Fruit fly (Drosophila melanogaster) whole organism, wandering third instar larva: ENCODE results near the gene CG8003.

Source experiments
- Abd-B ChIP-seq: fragments of >200 bp; optimal IDR thresholded peaks from 2 replicates; lab custom pipeline; 2017; ENCODE audit warnings: missing biosample characterization, missing genetic modification characterization
- CG32264 ChIP-seq: fragments of 200-800 bp; sonication (Bioruptor generic); optimal IDR thresholded peaks from 2 replicates; lab custom pipeline; 2016; ENCODE audit warnings: missing biosample characterization, missing genetic modification characterization
- CG9705 ChIP-seq: fragments of 200-800 bp; sonication (Bioruptor generic); optimal IDR thresholded peaks from 2 replicates; lab custom pipeline; 2018; ENCODE audit warnings: missing biosample characterization, mild to moderate bottlenecking, missing genetic modification characterization
- CrebA ChIP-seq: fragments of 200-800 bp; sonication (Bioruptor generic); optimal IDR thresholded peaks from 2 replicates; lab custom pipeline; 2016; ENCODE audit warnings: missing biosample characterization, mild to moderate bottlenecking, missing genetic modification characterization, borderline replicate concordance
- Dfd ChIP-seq: fragments of >200 bp; optimal IDR thresholded peaks from 2 replicates; lab custom pipeline; 2017; ENCODE audit warnings: missing biosample characterization, missing genetic modification characterization
- Dif ChIP-seq: fragments of 200-275, 200-300 bp; sonication (Bioruptor generic); optimal IDR thresholded peaks from 2 replicates; lab custom pipeline; 2018; ENCODE audit warnings: missing biosample characterization, missing genetic modification characterization; ENCODE audit not compliant: partially characterized antibody
- GATAd ChIP-seq: sonication (Bioruptor generic); optimal IDR thresholded peaks from 2 replicates; lab custom pipeline; 2016; ENCODE audit warnings: missing biosample characterization, missing genetic modification characterization
- HLH106 ChIP-seq: fragments of 200-800 bp; optimal IDR thresholded peaks from 3 replicates; lab custom pipeline; 2019; ENCODE audit warnings: missing biosample characterization, mild to moderate bottlenecking, missing genetic modification characterization, moderate library complexity
- Hnf4 ChIP-seq: fragments of 200-800 bp; sonication (Bioruptor generic); optimal IDR thresholded peaks from 2 replicates; lab custom pipeline; 2016; ENCODE audit warnings: missing biosample characterization, mild to moderate bottlenecking, missing genetic modification characterization
- Hr78 ChIP-seq: fragments of >200 bp; optimal IDR thresholded peaks from 2 replicates; lab custom pipeline; 2017; ENCODE audit warnings: missing biosample characterization, missing genetic modification characterization
- Hr83 ChIP-seq: fragments of 200-300 bp; sonication (Bioruptor generic); optimal IDR thresholded peaks from 2 replicates; lab custom pipeline; 2016; ENCODE audit warnings: missing biosample characterization, mild to moderate bottlenecking, missing genetic modification characterization, moderate library complexity; ENCODE audit not compliant: poor library complexity, severe bottlenecking
- Jra ChIP-seq: sonication (Bioruptor generic); optimal IDR thresholded peaks from 2 replicates; lab custom pipeline; 2016; ENCODE audit warnings: missing biosample characterization, missing genetic modification characterization
- Mio ChIP-seq: sonication (Bioruptor generic); optimal IDR thresholded peaks from 2 replicates; lab custom pipeline; 2016; ENCODE audit warnings: missing biosample characterization, missing genetic modification characterization
- Myc ChIP-seq: fragments of >200 bp; optimal IDR thresholded peaks from 2 replicates; lab custom pipeline; 2017
- N ChIP-seq: fragments of >200 bp; optimal IDR thresholded peaks from 2 replicates; lab custom pipeline; 2018; ENCODE audit warnings: missing biosample characterization, missing external identifiers, missing genetic modification characterization
- OdsH ChIP-seq: fragments of 200-800 bp; sonication (Bioruptor generic); optimal IDR thresholded peaks from 2 replicates; lab custom pipeline; 2016; ENCODE audit warnings: missing biosample characterization, mild to moderate bottlenecking, missing genetic modification characterization
- Rel ChIP-seq, 2 experiments: fragments of 200-800 bp; sonication (Bioruptor generic) in 1 of 2; optimal IDR thresholded peaks; 2 replicates in 1 of 2; 3 replicates in 1 of 2; lab custom pipeline; 2016 to 2019; ENCODE audit warnings: mild to moderate bottlenecking in 2 of 2, missing biosample characterization in 2 of 2, missing genetic modification characterization in 2 of 2, moderate library complexity in 1 of 2
- Sp1 ChIP-seq: fragments of 200-800 bp; sonication (Bioruptor generic); optimal IDR thresholded peaks from 3 replicates; lab custom pipeline; 2019; ENCODE audit warnings: missing biosample characterization, mild to moderate bottlenecking, missing genetic modification characterization, moderate library complexity
- Vsx2 ChIP-seq: fragments of 200-300, 225-300 bp; sonication (Bioruptor generic); optimal IDR thresholded peaks from 2 replicates; lab custom pipeline; 2018; ENCODE audit warnings: missing biosample characterization, missing genetic modification characterization; ENCODE audit not compliant: partially characterized antibody
- br ChIP-seq: fragments of 200-800 bp; sonication (Bioruptor generic); optimal IDR thresholded peaks from 2 replicates; lab custom pipeline; 2016; ENCODE audit warnings: missing biosample characterization, missing genetic modification characterization
- brk ChIP-seq: fragments of 200-800 bp; sonication (Bioruptor generic); optimal IDR thresholded peaks from 2 replicates; lab custom pipeline; 2016; ENCODE audit warnings: missing biosample characterization, mild to moderate bottlenecking, missing genetic modification characterization
- dl ChIP-seq, 2 experiments: fragments of 175-275, 200-275 bp in 1 of 2; fragments of 200-275 bp in 1 of 2; sonication (Bioruptor generic); optimal IDR thresholded peaks; lab custom pipeline; 2018; ENCODE audit warnings: mild to moderate bottlenecking in 2 of 2, missing biosample characterization in 2 of 2, missing genetic modification characterization in 2 of 2, moderate library complexity in 2 of 2; ENCODE audit not compliant: partially characterized antibody in 2 of 2, insufficient read depth in 1 of 2
- dmrt93B ChIP-seq: fragments of 200-800 bp; sonication (Bioruptor generic); optimal IDR thresholded peaks from 2 replicates; lab custom pipeline; 2018; ENCODE audit warnings: missing biosample characterization, mild to moderate bottlenecking, missing genetic modification characterization
- dsf ChIP-seq: sonication (Bioruptor generic); optimal IDR thresholded peaks from 2 replicates; lab custom pipeline; 2016; ENCODE audit warnings: missing biosample characterization, missing genetic modification characterization, borderline replicate concordance
- ey ChIP-seq: fragments of 200-800 bp; sonication (Bioruptor generic); optimal IDR thresholded peaks from 2 replicates; lab custom pipeline; 2016; ENCODE audit warnings: missing biosample characterization, missing genetic modification characterization
- foxo ChIP-seq, 2 experiments: fragments of 200-800 bp; sonication (Bioruptor generic); optimal IDR thresholded peaks; 2 replicates in 1 of 2; 3 replicates in 1 of 2; lab custom pipeline; 2016 to 2017; ENCODE audit warnings: missing biosample characterization in 2 of 2, missing genetic modification characterization in 2 of 2
- fru ChIP-seq: fragments of 200-800 bp; sonication (Bioruptor generic); optimal IDR thresholded peaks from 3 replicates; lab custom pipeline; 2016; ENCODE audit warnings: missing biosample characterization, mild to moderate bottlenecking, missing genetic modification characterization
- h ChIP-seq: fragments of 200-800 bp; sonication (Bioruptor generic); optimal IDR thresholded peaks from 3 replicates; lab custom pipeline; 2016; ENCODE audit warnings: missing biosample characterization, mild to moderate bottlenecking, missing genetic modification characterization
- jim ChIP-seq: fragments of 175-275, 200-325 bp; sonication (Bioruptor generic); optimal IDR thresholded peaks from 2 replicates; lab custom pipeline; 2016; ENCODE audit warnings: missing biosample characterization, mild to moderate bottlenecking, missing genetic modification characterization
- lola ChIP-seq: fragments of >200 bp; optimal IDR thresholded peaks from 2 replicates; lab custom pipeline; 2017; ENCODE audit warnings: missing biosample characterization, missing genetic modification characterization
- psq ChIP-seq: fragments of 200-800 bp; sonication (Bioruptor generic); optimal IDR thresholded peaks from 3 replicates; lab custom pipeline; 2017; ENCODE audit warnings: missing biosample characterization, mild to moderate bottlenecking, missing genetic modification characterization, moderate library complexity
- rgr ChIP-seq: fragments of 200-800 bp; sonication (Bioruptor generic); optimal IDR thresholded peaks from 3 replicates; lab custom pipeline; 2016; ENCODE audit warnings: missing biosample characterization, mild to moderate bottlenecking, missing genetic modification characterization
- sage ChIP-seq: fragments of 200-800 bp; sonication (Bioruptor generic); optimal IDR thresholded peaks from 2 replicates; lab custom pipeline; 2016; ENCODE audit warnings: missing biosample characterization, mild to moderate bottlenecking, missing genetic modification characterization
- sv ChIP-seq: fragments of 200-800 bp; sonication (Bioruptor generic); optimal IDR thresholded peaks from 3 replicates; lab custom pipeline; 2016; ENCODE audit warnings: missing biosample characterization, missing genetic modification characterization
- tai ChIP-seq: sonication (Bioruptor generic); optimal IDR thresholded peaks from 2 replicates; lab custom pipeline; 2016; ENCODE audit warnings: missing biosample characterization, missing genetic modification characterization
- usp ChIP-seq: fragments of >200 bp; optimal IDR thresholded peaks from 2 replicates; lab custom pipeline; 2017; ENCODE audit warnings: missing biosample characterization, missing genetic modification characterization
- woc ChIP-seq: sonication (Bioruptor generic); optimal IDR thresholded peaks from 2 replicates; lab custom pipeline; 2016; ENCODE audit warnings: missing biosample characterization, mild to moderate bottlenecking, missing genetic modification characterization

CG8003 gene

dm6 chr3L:10675635-10676393 lies 14.5 kb downstream of the CG8003 start:
- TF ChIP-seq lola (GFP tag; lab: Kevin White, UChicago) = no peak
- peak; percentile 49 for TF ChIP-seq brk (GFP tag; lab: Kevin White, UChicago)
- TF ChIP-seq jim = peak; percentile 49
- TF ChIP-seq rgr (GFP tag; lab: Kevin White, UChicago) = peak; percentile 14
- TF ChIP-seq usp = no peak
- no peak for TF ChIP-seq woc (GFP tag; lab: Kevin White, UChicago)
- no peak for TF ChIP-seq Hnf4 (GFP tag; lab: Kevin White, UChicago)
- TF ChIP-seq HLH106 = peak; percentile 5
- no peak for TF ChIP-seq Dfd
- TF ChIP-seq Hr83 = no peak
- TF ChIP-seq sage (GFP tag; lab: Kevin White, UChicago) = peak; percentile 64
- peak; percentile 53 for TF ChIP-seq Rel (GFP tag; optimal IDR thresholded peaks at IDR 0.05; lab: Kevin White, UChicago)
- peak; percentile 45 for TF ChIP-seq Rel (tag; optimal IDR thresholded peaks at IDR 0.05; lab: Kevin White, UChicago)
- TF ChIP-seq Sp1 (GFP tag; lab: Kevin White, UChicago) = peak; percentile 74
- TF ChIP-seq Mio (GFP tag; lab: Kevin White, UChicago) = no peak
- TF ChIP-seq br = no peak
- TF ChIP-seq h (GFP tag; lab: Kevin White, UChicago) = no peak
- no peak for TF ChIP-seq ey (GFP tag; lab: Kevin White, UChicago)
- no peak for TF ChIP-seq CG32264 (GFP tag; lab: Kevin White, UChicago)
- TF ChIP-seq dmrt93B (GFP tag; lab: Kevin White, UChicago) = no peak
- TF ChIP-seq foxo (GFP tag; optimal IDR thresholded peaks at IDR 0.05; lab: Kevin White, UChicago) = no peak
- TF ChIP-seq tai (GFP tag; lab: Kevin White, UChicago) = no peak
- peak; percentile 23 for TF ChIP-seq psq (GFP tag; lab: Kevin White, UChicago)
- TF ChIP-seq dsf (GFP tag; lab: Kevin White, UChicago) = no peak
- no peak for TF ChIP-seq OdsH (GFP tag; lab: Kevin White, UChicago)
- TF ChIP-seq sv (GFP tag; lab: Kevin White, UChicago) = no peak
- TF ChIP-seq GATAd (GFP tag; lab: Kevin White, UChicago) = no peak
- TF ChIP-seq Dif (GFP tag; lab: Kevin White, UChicago) = no peak
- TF ChIP-seq Jra (GFP tag; lab: Kevin White, UChicago) = no peak
- TF ChIP-seq CG9705 (GFP tag; lab: Kevin White, UChicago) = no peak
- TF ChIP-seq fru = no peak
- TF ChIP-seq, all 38 proteins: peak for 8

dm6 chr3L:10677816-10678215 lies 16.5 kb downstream of the CG8003 start:
- TF ChIP-seq woc (GFP tag; lab: Kevin White, UChicago) (no peak), CG9705 (GFP tag; lab: Kevin White, UChicago) (no peak), fru (no peak), Hr78 (GFP tag; lab: Kevin White, UChicago) (no peak), psq (GFP tag; lab: Kevin White, UChicago) (peak; percentile 66), Sp1 (GFP tag; lab: Kevin White, UChicago) (no peak), Rel (GFP tag; optimal IDR thresholded peaks at IDR 0.05; lab: Kevin White, UChicago) (no peak), Rel (tag; optimal IDR thresholded peaks at IDR 0.05; lab: Kevin White, UChicago) (peak; percentile 7), GATAd (GFP tag; lab: Kevin White, UChicago) (no peak), brk (GFP tag; lab: Kevin White, UChicago) (no peak), br (no peak), sage (GFP tag; lab: Kevin White, UChicago) (no peak), dsf (GFP tag; lab: Kevin White, UChicago) (no peak), usp (no peak), rgr (GFP tag; lab: Kevin White, UChicago) (no peak)

- TF ChIP-seq Sp1 (GFP tag; lab: Kevin White, UChicago) = peak; percentile 92
- TF ChIP-seq h (GFP tag; lab: Kevin White, UChicago) = peak; percentile 91
- TF ChIP-seq Rel (GFP tag; optimal IDR thresholded peaks at IDR 0.05; lab: Kevin White, UChicago) = peak; percentile 16
- TF ChIP-seq Rel (tag; optimal IDR thresholded peaks at IDR 0.05; lab: Kevin White, UChicago) = peak; percentile 53
- TF ChIP-seq dl (GFP tag; optimal IDR thresholded peaks at IDR 0.05; lab: Kevin White, UChicago; ENCODE audit: insufficient read depth in 1 of 2, partially characterized antibody in 2 of 2) = no peak
- TF ChIP-seq N (GFP tag; lab: Kevin White, UChicago) = no peak
- TF ChIP-seq Dif (GFP tag; lab: Kevin White, UChicago) = no peak
- TF ChIP-seq sv (GFP tag; lab: Kevin White, UChicago) = peak; percentile 85
- TF ChIP-seq usp = no peak
- no peak for TF ChIP-seq Abd-B (GFP tag; lab: Kevin White, UChicago)
- TF ChIP-seq Hnf4 (GFP tag; lab: Kevin White, UChicago) = peak; percentile 74
- peak; percentile 54 for TF ChIP-seq brk (GFP tag; lab: Kevin White, UChicago)
- TF ChIP-seq CrebA = peak; percentile 51
- TF ChIP-seq Hr78 (GFP tag; lab: Kevin White, UChicago) = no peak
- no peak for TF ChIP-seq Hr83
- peak; percentile 86 for TF ChIP-seq OdsH (GFP tag; lab: Kevin White, UChicago)
- peak; percentile 68 for TF ChIP-seq Mio (GFP tag; lab: Kevin White, UChicago)
- TF ChIP-seq Vsx2 (GFP tag; lab: Kevin White, UChicago) = no peak
- TF ChIP-seq CG32264 (GFP tag; lab: Kevin White, UChicago) = peak; percentile 65
- TF ChIP-seq woc (GFP tag; lab: Kevin White, UChicago) = peak; percentile 84
- TF ChIP-seq Myc = no peak
- TF ChIP-seq tai (GFP tag; lab: Kevin White, UChicago) = peak; percentile 69
- TF ChIP-seq HLH106 = peak; percentile 90
- no peak for TF ChIP-seq sage (GFP tag; lab: Kevin White, UChicago)
- peak in 1 of 2 experiments; percentile 93 for TF ChIP-seq foxo (GFP tag; optimal IDR thresholded peaks at IDR 0.05; lab: Kevin White, UChicago)
- peak; percentile 71 for TF ChIP-seq dmrt93B (GFP tag; lab: Kevin White, UChicago)
- peak; percentile 82 for TF ChIP-seq Jra (GFP tag; lab: Kevin White, UChicago)
- TF ChIP-seq CG9705 (GFP tag; lab: Kevin White, UChicago) = peak; percentile 66
- TF ChIP-seq Dfd = peak; percentile 74
- TF ChIP-seq jim = peak; percentile 42
- TF ChIP-seq GATAd (GFP tag; lab: Kevin White, UChicago) = no peak
These were observed 17.3 kb downstream of the CG8003 start for dm6 chr3L:10678545-10679067.
